Fruit fly (Drosophila melanogaster): ENCODE results near the gene AdoR.

The AdoR gene

dm6 chr3R:30149506-30149905, at the start of gene AdoR:
TSS of gene AdoR (minus strand) at chr3R:30149606.
- no peak for TF ChIP-seq GATAd (GFP tag; optimal IDR thresholded peaks at IDR 0.05)
- TF ChIP-seq br (GFP tag; optimal IDR thresholded peaks at IDR 0.05): no peak
- no peak for TF ChIP-seq usp (GFP tag; optimal IDR thresholded peaks at IDR 0.05)
- TF ChIP-seq Mio (GFP tag; optimal IDR thresholded peaks at IDR 0.05): no peak
- TF ChIP-seq Dfd (GFP tag; optimal IDR thresholded peaks at IDR 0.05): no peak
- TF ChIP-seq pan (optimal IDR thresholded peaks at IDR 0.05): no peak
- TF ChIP-seq sv (GFP tag; optimal IDR thresholded peaks at IDR 0.05): no peak
- TF ChIP-seq psq (GFP tag; optimal IDR thresholded peaks at IDR 0.05): no peak
- no peak for TF ChIP-seq N (GFP tag; optimal IDR thresholded peaks at IDR 0.05)
- TF ChIP-seq Hr78 (GFP tag; optimal IDR thresholded peaks at IDR 0.05): no peak
- no peak for TF ChIP-seq HLH106 (tag; optimal IDR thresholded peaks at IDR 0.05)
- TF ChIP-seq Vsx2 (GFP tag; optimal IDR thresholded peaks at IDR 0.05; ENCODE audit: partially characterized antibody): no peak

DNA sequence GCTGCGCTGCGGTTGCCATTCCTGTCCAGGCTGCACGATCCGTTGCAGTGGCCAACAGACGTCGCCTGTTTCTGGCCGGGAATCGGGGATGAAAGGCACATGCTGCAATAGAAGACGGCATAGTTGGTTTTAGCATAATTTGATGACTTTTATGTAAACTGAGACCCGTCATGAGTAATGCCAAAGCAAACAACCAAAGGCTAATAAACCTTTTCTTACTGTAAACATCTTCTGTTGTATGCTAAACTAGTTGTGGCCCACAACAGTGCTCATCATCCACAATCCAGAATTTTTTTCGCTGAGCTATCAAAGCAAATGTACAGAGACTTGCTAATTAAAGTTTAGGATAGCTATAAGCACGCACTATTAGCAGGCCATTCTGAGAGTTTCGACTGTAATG, 49.4 kb upstream of the AdoR start:
- TF ChIP-seq CrebA (GFP tag; optimal IDR thresholded peaks at IDR 0.05; ENCODE audit: borderline replicate concordance): no peak
- TF ChIP-seq CG9705 (GFP tag; optimal IDR thresholded peaks at IDR 0.05): no peak
- TF ChIP-seq foxo (GFP tag; optimal IDR thresholded peaks at IDR 0.05): no peak
- TF ChIP-seq pan (optimal IDR thresholded peaks at IDR 0.05): no peak
- no peak for TF ChIP-seq Hnf4 (GFP tag; optimal IDR thresholded peaks at IDR 0.05)
- no peak for TF ChIP-seq brk (GFP tag; optimal IDR thresholded peaks at IDR 0.05)
- TF ChIP-seq Dif (GFP tag; optimal IDR thresholded peaks at IDR 0.05; ENCODE audit: partially characterized antibody): no peak
- no peak for TF ChIP-seq fru (GFP tag; optimal IDR thresholded peaks at IDR 0.05)
- no peak for TF ChIP-seq CG32264 (GFP tag; optimal IDR thresholded peaks at IDR 0.05)
- TF ChIP-seq Vsx2 (GFP tag; optimal IDR thresholded peaks at IDR 0.05; ENCODE audit: partially characterized antibody): no peak
- no peak for TF ChIP-seq h (GFP tag; optimal IDR thresholded peaks at IDR 0.05)
- TF ChIP-seq br (GFP tag; optimal IDR thresholded peaks at IDR 0.05): no peak
- TF ChIP-seq tai (GFP tag; optimal IDR thresholded peaks at IDR 0.05): no peak
- no peak for TF ChIP-seq dsf (GFP tag; optimal IDR thresholded peaks at IDR 0.05; ENCODE audit: borderline replicate concordance)
- TF ChIP-seq GATAd (GFP tag; optimal IDR thresholded peaks at IDR 0.05): no peak
- TF ChIP-seq jim (GFP tag; optimal IDR thresholded peaks at IDR 0.05): no peak

DNA sequence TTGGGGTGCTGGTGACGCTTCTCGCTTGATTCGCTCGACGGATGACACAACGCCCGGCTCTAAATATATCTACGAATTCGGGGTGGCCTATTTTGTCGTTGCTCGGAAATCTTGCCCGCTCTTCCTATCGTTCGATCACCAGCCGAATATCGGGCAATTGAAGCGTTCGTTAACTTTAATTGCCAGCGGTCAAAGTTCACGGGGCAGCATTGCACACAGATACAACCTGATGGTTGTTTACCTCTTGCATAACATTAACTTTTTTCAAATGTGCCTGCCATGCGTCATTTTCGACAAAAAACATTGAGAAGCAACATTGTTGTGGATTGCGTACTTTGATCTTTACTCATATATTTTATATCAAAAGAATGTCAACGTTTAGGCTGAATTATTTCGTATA, 48.4 kb upstream of the AdoR start:
- no peak for TF ChIP-seq OdsH (GFP tag; optimal IDR thresholded peaks at IDR 0.05)
- TF ChIP-seq Rel (GFP tag; optimal IDR thresholded peaks at IDR 0.05): no peak
- TF ChIP-seq Rel (tag; optimal IDR thresholded peaks at IDR 0.05): no peak
- no peak for TF ChIP-seq brk (GFP tag; optimal IDR thresholded peaks at IDR 0.05)
- no peak for TF ChIP-seq Jra (GFP tag; optimal IDR thresholded peaks at IDR 0.05)
- TF ChIP-seq h (GFP tag; optimal IDR thresholded peaks at IDR 0.05): no peak

DNA sequence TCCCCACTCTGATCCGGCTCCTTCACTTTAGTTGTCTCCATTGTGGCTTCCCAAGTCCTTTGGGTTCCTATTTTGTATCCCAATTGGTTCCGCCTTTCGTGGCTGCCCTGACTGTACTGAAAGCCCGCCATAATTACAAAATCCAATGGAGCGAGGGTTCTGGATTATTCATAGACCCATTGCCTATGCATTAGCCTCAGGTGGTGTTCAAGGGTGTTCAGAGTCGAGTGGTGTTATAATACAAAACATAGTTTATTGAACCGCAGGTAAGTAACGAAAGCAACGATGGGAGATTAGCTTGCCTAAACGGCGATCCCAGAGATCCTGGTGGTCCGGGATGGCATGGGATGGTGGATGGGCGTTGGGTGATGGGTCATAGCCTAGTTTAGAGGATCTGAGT, 46.7 kb upstream of the AdoR start, which contains the start of gene CG15531:
Gene CG15531, minus strand, starts transcription at position 101 of the 400 bp plus-strand sequence.
- TF ChIP-seq HLH106 (tag; optimal IDR thresholded peaks at IDR 0.05): no peak
- no peak for TF ChIP-seq Hnf4 (GFP tag; optimal IDR thresholded peaks at IDR 0.05)
- no peak for TF ChIP-seq jim (GFP tag; optimal IDR thresholded peaks at IDR 0.05)
- TF ChIP-seq Hr83 (GFP tag; optimal IDR thresholded peaks at IDR 0.05; ENCODE audit: poor library complexity, severe bottlenecking): no peak
- TF ChIP-seq Jra (GFP tag; optimal IDR thresholded peaks at IDR 0.05): no peak
- TF ChIP-seq CrebA (GFP tag; optimal IDR thresholded peaks at IDR 0.05; ENCODE audit: borderline replicate concordance): no peak
- no peak for TF ChIP-seq tai (GFP tag; optimal IDR thresholded peaks at IDR 0.05)
- no peak for TF ChIP-seq sage (GFP tag; optimal IDR thresholded peaks at IDR 0.05)
- TF ChIP-seq h (GFP tag; optimal IDR thresholded peaks at IDR 0.05): no peak
- no peak for TF ChIP-seq Sp1 (GFP tag; optimal IDR thresholded peaks at IDR 0.05)

dm6 chr3R:30195606-30196049, 46.2 kb upstream of the AdoR start:
- TF ChIP-seq dmrt93B (GFP tag; optimal IDR thresholded peaks at IDR 0.05) (no peak), woc (GFP tag; optimal IDR thresholded peaks at IDR 0.05) (no peak), Rel (GFP tag; optimal IDR thresholded peaks at IDR 0.05) (no peak), Rel (tag; optimal IDR thresholded peaks at IDR 0.05) (no peak), Jra (GFP tag; optimal IDR thresholded peaks at IDR 0.05) (no peak), jim (GFP tag; optimal IDR thresholded peaks at IDR 0.05) (no peak), dsf (GFP tag; optimal IDR thresholded peaks at IDR 0.05; ENCODE audit: borderline replicate concordance) (no peak), br (GFP tag; optimal IDR thresholded peaks at IDR 0.05) (peak; percentile 9), Myc (optimal IDR thresholded peaks at IDR 0.05) (peak; percentile 55), CG9705 (GFP tag; optimal IDR thresholded peaks at IDR 0.05) (no peak), h (GFP tag; optimal IDR thresholded peaks at IDR 0.05) (peak; percentile 51), tai (GFP tag; optimal IDR thresholded peaks at IDR 0.05) (no peak), HLH106 (tag; optimal IDR thresholded peaks at IDR 0.05) (peak; percentile 50), OdsH (GFP tag; optimal IDR thresholded peaks at IDR 0.05) (peak; percentile 14), Sp1 (GFP tag; optimal IDR thresholded peaks at IDR 0.05) (peak; percentile 16), Hr78 (GFP tag; optimal IDR thresholded peaks at IDR 0.05) (no peak), foxo (GFP tag; optimal IDR thresholded peaks at IDR 0.05) (peak in 1 of 2 experiments; percentile 61), lola (GFP tag; optimal IDR thresholded peaks at IDR 0.05) (no peak), CrebA (GFP tag; optimal IDR thresholded peaks at IDR 0.05; ENCODE audit: borderline replicate concordance) (no peak), ey (GFP tag; optimal IDR thresholded peaks at IDR 0.05) (peak; percentile 26), usp (GFP tag; optimal IDR thresholded peaks at IDR 0.05) (no peak), GATAd (GFP tag; optimal IDR thresholded peaks at IDR 0.05) (no peak), rgr (GFP tag; optimal IDR thresholded peaks at IDR 0.05) (peak; percentile 8), pan (optimal IDR thresholded peaks at IDR 0.05) (no peak)
